Fruit fly (Drosophila melanogaster) S2 (cell line): Measurements from ENCODE around the gene CG13031.

Experiments used
- CG8478 ChIP-seq: fragments of >200 bp; optimal IDR thresholded peaks from 2 replicates; lab custom pipeline; 2018
- CTCF ChIP-seq, 2 experiments: fragments of >200 bp; optimal IDR thresholded peaks; 2 replicates each; lab custom pipeline; 2018

The CG13031 gene

DNA sequence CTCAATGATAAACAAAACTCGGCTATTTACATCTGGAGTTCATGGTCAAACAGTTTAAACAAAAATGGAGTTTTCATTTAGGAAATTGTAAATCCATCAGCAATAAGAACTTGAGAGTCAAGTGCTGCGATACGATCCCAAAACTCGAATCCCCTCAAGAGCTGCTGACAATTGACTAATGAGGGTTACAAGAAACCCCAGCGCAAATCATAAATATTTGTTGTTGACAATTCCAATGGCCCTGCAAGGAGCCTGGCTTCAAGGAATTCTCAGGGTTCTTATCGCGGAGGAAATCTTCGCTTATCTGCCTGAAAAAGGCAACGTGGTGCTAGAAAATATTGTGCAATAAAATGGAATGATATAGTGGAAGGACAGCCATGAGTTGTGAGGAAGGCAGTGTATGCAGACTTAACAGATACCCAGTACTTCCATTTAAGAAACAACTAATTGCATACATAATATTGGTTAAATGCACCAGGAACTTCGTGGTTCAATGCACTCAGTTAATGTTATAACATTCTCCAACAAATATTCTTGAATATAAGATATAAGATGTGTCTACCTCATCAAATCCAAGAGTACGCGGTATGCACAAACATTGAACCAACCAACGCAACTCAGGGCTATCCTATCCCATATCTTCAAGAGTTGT, 43.5 kb downstream of the CG13031 start:
- no peak for TF ChIP-seq CTCF (optimal IDR thresholded peaks at IDR 0.05; lab: Kevin White, UChicago)
- no peak for TF ChIP-seq CG8478 (lab: Kevin White, UChicago)

DNA sequence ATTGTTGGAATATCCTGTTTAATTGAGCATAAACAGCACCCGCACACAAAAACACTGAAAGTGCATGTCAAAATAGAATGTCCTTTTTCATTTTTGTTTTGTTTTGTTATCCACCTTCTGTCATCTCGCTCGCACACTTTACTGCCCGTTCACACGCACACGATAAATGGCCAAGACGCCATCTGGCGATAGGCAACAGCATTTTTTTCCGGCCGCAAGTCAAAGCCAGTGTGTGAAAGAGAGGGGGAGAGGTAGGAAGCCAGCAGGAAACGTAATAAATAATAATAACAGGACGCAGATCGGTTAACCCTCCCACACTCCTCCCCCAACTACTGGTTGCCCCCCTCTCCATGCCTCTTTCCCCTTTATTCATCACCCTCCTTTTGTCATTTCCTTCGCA, 45.2 kb downstream of the CG13031 start:
- TF ChIP-seq CTCF (optimal IDR thresholded peaks at IDR 0.05; lab: Kevin White, UChicago): peak; percentile 88 to 94
- no peak for TF ChIP-seq CG8478 (lab: Kevin White, UChicago)

DNA sequence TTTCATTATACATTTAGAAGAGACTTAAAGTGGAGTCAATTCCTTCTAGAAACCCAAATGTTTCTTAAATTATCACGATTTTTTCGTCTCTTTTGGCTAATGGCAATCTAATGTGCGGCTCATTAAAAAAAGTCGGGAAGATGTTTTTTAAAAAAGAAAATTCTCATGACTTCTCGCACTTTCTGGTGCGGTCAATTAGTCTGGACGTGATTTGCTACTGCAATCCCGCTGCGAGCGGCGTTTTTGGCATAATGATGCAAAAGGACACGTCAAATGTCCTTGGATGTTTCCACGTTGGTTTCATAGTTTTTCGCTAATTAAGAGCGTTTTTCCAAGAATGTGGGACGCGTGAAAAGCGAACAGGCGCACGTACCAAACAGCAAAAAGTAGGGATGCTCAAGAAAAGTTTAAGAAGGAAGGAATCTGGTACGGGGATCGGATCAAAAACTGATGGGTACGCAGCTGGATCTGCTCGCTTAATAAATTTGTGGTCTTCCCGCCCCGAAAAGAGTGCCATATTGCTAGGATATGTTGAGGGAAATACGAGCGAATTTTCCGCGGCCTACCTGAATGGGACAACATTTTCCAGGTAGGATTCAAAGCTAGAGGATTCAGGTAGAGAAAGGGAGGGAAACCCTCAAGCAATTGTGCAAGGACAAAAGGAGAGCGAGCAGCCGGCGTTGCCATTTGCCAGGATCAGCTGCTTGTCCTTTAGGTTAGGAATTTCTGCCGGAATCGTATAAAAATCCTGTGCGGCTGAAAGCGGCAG, 48.3 kb downstream of the CG13031 start:
- TF ChIP-seq CTCF (optimal IDR thresholded peaks at IDR 0.05; lab: Kevin White, UChicago): no peak
- TF ChIP-seq CG8478 (lab: Kevin White, UChicago): no peak
